Fruit fly (Drosophila melanogaster): ENCODE results near the gene Remo.
A peak's percentile ranks its signal among the peaks of the same experiment; 100 is the strongest.

The Remo gene

DNA sequence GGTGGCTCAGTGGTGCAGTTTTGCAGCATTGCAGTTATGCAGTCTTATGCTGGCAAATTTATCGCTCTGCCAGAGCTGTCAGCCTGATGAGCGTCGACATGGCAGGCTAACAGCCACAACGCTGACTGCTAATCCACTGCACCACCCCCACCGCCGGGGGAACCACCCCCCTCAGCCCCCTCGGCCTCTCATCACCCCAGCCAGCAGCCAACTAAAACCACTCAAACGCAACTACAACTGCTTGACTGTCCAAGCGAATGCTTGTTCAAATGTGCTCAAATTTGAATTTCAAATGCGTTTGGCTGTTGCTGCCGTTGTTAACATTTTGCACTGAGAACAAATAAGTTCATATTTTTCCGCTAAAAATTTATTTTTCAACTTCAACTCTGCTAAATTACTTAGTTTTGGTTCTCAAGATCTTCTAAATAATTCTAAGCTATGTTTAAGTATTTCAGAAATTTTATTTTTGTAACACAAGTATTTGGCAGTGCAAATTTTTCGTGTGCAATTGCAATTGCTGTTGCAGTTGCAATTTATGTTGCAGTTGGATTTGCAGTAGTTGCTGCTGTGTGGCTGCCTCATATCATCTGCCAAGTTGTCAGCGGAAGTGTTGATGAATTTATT, 49.4 kb upstream of the Remo start (continued):
- TF ChIP-seq Lpt (GFP tag; optimal IDR thresholded peaks at IDR 0.05) (peak; percentile 73), Smox (GFP tag; optimal IDR thresholded peaks at IDR 0.05) (peak; percentile 45), topi (GFP tag; optimal IDR thresholded peaks at IDR 0.05) (peak; percentile 59), CG6808 (GFP tag; optimal IDR thresholded peaks at IDR 0.05) (no peak), CG31627 (GFP tag; optimal IDR thresholded peaks at IDR 0.05) (peak; percentile 50), Gug (GFP tag; IDR thresholded peaks at IDR 0.05) (peak; percentile 83), CG34406 (GFP tag; optimal IDR thresholded peaks at IDR 0.05) (peak; percentile 40), fd85E (GFP tag; optimal IDR thresholded peaks at IDR 0.05) (no peak), CG6163 (GFP tag; IDR thresholded peaks at IDR 0.05) (peak; percentile 87), CG8632 (GFP tag; optimal IDR thresholded peaks at IDR 0.05) (no peak), vri (GFP tag; optimal IDR thresholded peaks at IDR 0.05) (no peak), cyc (GFP tag; optimal IDR thresholded peaks at IDR 0.05) (peak; percentile 46), Ets96B (tag; optimal IDR thresholded peaks at IDR 0.05) (peak; percentile 34)

DNA sequence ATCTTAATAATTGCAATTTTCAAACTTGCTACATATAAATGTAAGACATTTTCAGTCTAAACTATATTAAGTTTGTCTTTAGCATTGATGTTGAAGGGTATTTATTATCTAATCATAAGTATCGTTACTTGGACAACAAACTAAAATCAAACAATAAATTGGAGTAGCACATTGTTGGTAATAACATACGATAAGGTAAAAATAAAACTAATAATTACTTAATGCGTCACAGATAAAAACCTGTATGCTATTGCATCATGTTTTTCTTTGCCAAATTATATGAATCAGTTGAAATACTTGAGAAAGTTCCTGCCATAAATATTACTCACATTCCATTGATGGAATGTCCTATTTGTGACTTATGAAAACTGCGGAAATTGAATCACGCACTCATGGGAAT, 47.0 kb upstream of the Remo start:
- TF ChIP-seq ss (GFP tag; optimal IDR thresholded peaks at IDR 0.05) (no peak), Lpt (GFP tag; optimal IDR thresholded peaks at IDR 0.05) (no peak), topi (GFP tag; optimal IDR thresholded peaks at IDR 0.05) (no peak), Blimp-1 (GFP tag; optimal IDR thresholded peaks at IDR 0.05) (no peak), CG8119 (GFP tag; IDR thresholded peaks at IDR 0.05) (no peak), Sox102F (GFP tag; optimal IDR thresholded peaks at IDR 0.05) (no peak), esn (GFP tag; optimal IDR thresholded peaks at IDR 0.05) (peak; percentile 4), fkh (GFP tag; optimal IDR thresholded peaks at IDR 0.05) (no peak), Ets96B (tag; optimal IDR thresholded peaks at IDR 0.05) (no peak), CG3032 (tag; optimal IDR thresholded peaks at IDR 0.05) (no peak), CG8632 (GFP tag; optimal IDR thresholded peaks at IDR 0.05) (no peak), CG6276 (GFP tag; optimal IDR thresholded peaks at IDR 0.05) (no peak), CG15336 (GFP tag; IDR thresholded peaks at IDR 0.05) (no peak), net (GFP tag; optimal IDR thresholded peaks at IDR 0.05) (no peak), Eip78C (GFP tag) (peak; percentile 56), dac (GFP tag; optimal IDR thresholded peaks at IDR 0.05) (no peak), salr (GFP tag; optimal IDR thresholded peaks at IDR 0.05) (peak in 1 of 2 experiments; percentile 13), CG9139 (GFP tag; optimal IDR thresholded peaks at IDR 0.05) (no peak), fd59A (GFP tag; optimal IDR thresholded peaks at IDR 0.05) (no peak), eg (GFP tag; IDR thresholded peaks at IDR 0.05) (no peak), Met (GFP tag; optimal IDR thresholded peaks at IDR 0.05) (no peak), Eip93F (GFP tag; optimal IDR thresholded peaks at IDR 0.05) (no peak)

DNA sequence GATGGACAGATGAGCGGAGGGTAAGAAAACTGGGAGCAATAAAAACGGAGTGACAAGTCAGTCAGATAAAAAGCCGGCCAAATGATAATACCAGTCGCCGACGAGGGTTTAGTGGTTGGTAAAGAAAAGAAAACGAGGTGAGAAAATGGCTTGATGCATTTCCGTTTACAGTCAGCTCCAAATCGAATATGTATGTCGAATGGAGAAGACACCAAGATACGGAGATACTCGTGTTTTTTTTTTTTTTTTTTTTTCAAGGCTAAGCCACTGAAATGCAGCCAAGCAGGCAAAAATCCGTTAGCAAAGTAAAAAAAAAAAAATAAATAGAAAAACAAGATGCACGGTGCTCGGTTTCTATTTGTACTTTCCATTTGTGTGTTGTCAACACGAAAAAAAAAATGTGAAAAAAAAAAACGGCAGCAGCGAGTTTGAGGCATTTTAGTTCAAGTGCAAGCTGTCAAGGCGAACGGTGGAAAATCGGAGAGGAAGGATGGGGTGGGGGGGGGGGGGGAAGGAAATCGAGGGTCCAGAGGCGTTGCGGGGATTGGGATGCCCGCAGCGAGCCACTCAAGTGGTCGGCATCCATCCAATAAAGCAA, 44.0 kb upstream of the Remo start:
- TF ChIP-seq CG6808 (GFP tag; optimal IDR thresholded peaks at IDR 0.05) (no peak), CG32006 (GFP tag; optimal IDR thresholded peaks at IDR 0.05) (peak; percentile 6), ss (GFP tag; optimal IDR thresholded peaks at IDR 0.05) (peak in 1 of 2 experiments; percentile 29), Eip78C (GFP tag) (peak; percentile 63), Smox (GFP tag; optimal IDR thresholded peaks at IDR 0.05) (no peak), CG6276 (GFP tag; optimal IDR thresholded peaks at IDR 0.05) (peak; percentile 10), achi (GFP tag; optimal IDR thresholded peaks at IDR 0.05) (no peak), CG6854 (GFP tag; optimal IDR thresholded peaks at IDR 0.05) (no peak), CG6163 (GFP tag; IDR thresholded peaks at IDR 0.05) (0 out of 3 replicates have a peak, but pooled peaks have one; percentile 12), Met (GFP tag; optimal IDR thresholded peaks at IDR 0.05) (no peak), CG8632 (GFP tag; optimal IDR thresholded peaks at IDR 0.05) (no peak), CG8319 (GFP tag; optimal IDR thresholded peaks at IDR 0.05) (no peak), spab (GFP tag; optimal IDR thresholded peaks at IDR 0.05) (no peak), CG15336 (GFP tag; IDR thresholded peaks at IDR 0.05) (peak; percentile 45; the same call in 1 of the 2 replicates), vri (GFP tag; optimal IDR thresholded peaks at IDR 0.05) (peak; percentile 5), fd59A (GFP tag; optimal IDR thresholded peaks at IDR 0.05) (no peak), Sox14 (GFP tag; optimal IDR thresholded peaks at IDR 0.05) (no peak), Sox102F (GFP tag; optimal IDR thresholded peaks at IDR 0.05) (no peak), Gug (GFP tag; IDR thresholded peaks at IDR 0.05) (no peak), Eip75B (GFP tag; optimal IDR thresholded peaks at IDR 0.05) (no peak), pdm3 (GFP tag; optimal IDR thresholded peaks at IDR 0.05) (no peak), Hr39 (GFP tag; optimal IDR thresholded peaks at IDR 0.05) (no peak), fkh (GFP tag; optimal IDR thresholded peaks at IDR 0.05) (peak; percentile 28), salr (GFP tag; optimal IDR thresholded peaks at IDR 0.05) (no peak), fd85E (GFP tag; optimal IDR thresholded peaks at IDR 0.05) (no peak), Hr38 (GFP tag; optimal IDR thresholded peaks at IDR 0.05) (no peak), OdsH (GFP tag; optimal IDR thresholded peaks at IDR 0.05) (no peak), CG8119 (GFP tag; IDR thresholded peaks at IDR 0.05) (peak; percentile 21; the same call in 1 of the 3 replicates), CG1621 (tag; optimal IDR thresholded peaks at IDR 0.05) (no peak), CG16779 (tag; optimal IDR thresholded peaks at IDR 0.05) (no peak), dac (GFP tag; optimal IDR thresholded peaks at IDR 0.05) (no peak), esn (GFP tag; optimal IDR thresholded peaks at IDR 0.05) (no peak)
